Worm (Caenorhabditis elegans) whole organism, L2 larva: ENCODE results near the gene clec-186.

Source experiments
- C34F6.9 ChIP-seq: fragments of 150-350 bp; optimal IDR thresholded peaks from 2 replicates; lab custom pipeline; 2014; ENCODE audit warnings: missing biosample characterization, missing genetic modification characterization
- alr-1 ChIP-seq: fragments of 150-350 bp; optimal IDR thresholded peaks from 2 replicates; lab custom pipeline; 2014; ENCODE audit warnings: missing biosample characterization, missing genetic modification characterization
- ama-1 ChIP-seq: fragments of 150-350 bp; optimal IDR thresholded peaks from 2 replicates; lab custom pipeline; 2018; ENCODE audit warnings: inconsistent platforms
- ceh-82 ChIP-seq: fragments of 150-350 bp; optimal IDR thresholded peaks from 2 replicates; lab custom pipeline; 2014; ENCODE audit warnings: missing biosample characterization, missing genetic modification characterization
- crh-2 ChIP-seq: sonication (generic microtip); optimal IDR thresholded peaks from 2 replicates; lab custom pipeline; 2017; ENCODE audit warnings: missing biosample characterization, missing genetic modification characterization
- elt-1 ChIP-seq: fragments of 150-350 bp; optimal IDR thresholded peaks from 2 replicates; lab custom pipeline; 2014; ENCODE audit warnings: missing biosample characterization, missing genetic modification characterization
- elt-3 ChIP-seq: sonication (generic microtip); optimal IDR thresholded peaks from 2 replicates; lab custom pipeline; 2017; ENCODE audit warnings: missing biosample characterization, missing genetic modification characterization
- fos-1 ChIP-seq: fragments of 150-350 bp; optimal IDR thresholded peaks from 2 replicates; lab custom pipeline; 2014; ENCODE audit warnings: missing biosample characterization, missing genetic modification characterization
- gmeb-1 ChIP-seq: fragments of 150-350 bp; optimal IDR thresholded peaks from 2 replicates; lab custom pipeline; 2014; ENCODE audit warnings: missing biosample characterization, missing genetic modification characterization
- lin-39 ChIP-seq: fragments of 150-350 bp; optimal IDR thresholded peaks from 2 replicates; lab custom pipeline; 2014; ENCODE audit warnings: missing biosample characterization, missing genetic modification reagents, missing genetic modification characterization
- lsy-2 ChIP-seq, 2 experiments: fragments of 150-350 bp in 1 of 2; sonication (generic microtip) in 1 of 2; optimal IDR thresholded peaks; 2 replicates each; lab custom pipeline; 2014 to 2017; ENCODE audit warnings: missing biosample characterization in 2 of 2, missing genetic modification characterization in 2 of 2
- mab-5 ChIP-seq: fragments of 150-350 bp; optimal IDR thresholded peaks from 2 replicates; lab custom pipeline; 2014; ENCODE audit warnings: missing biosample characterization, missing genetic modification characterization
- mbf-1 ChIP-seq: sonication (generic microtip); optimal IDR thresholded peaks from 2 replicates; lab custom pipeline; 2017; ENCODE audit warnings: missing biosample characterization, missing genetic modification characterization
- nhr-10 ChIP-seq: sonication (generic microtip); optimal IDR thresholded peaks from 2 replicates; lab custom pipeline; 2017; ENCODE audit warnings: missing biosample characterization, missing genetic modification characterization
- nhr-12 ChIP-seq: fragments of 150-350 bp; optimal IDR thresholded peaks from 2 replicates; lab custom pipeline; 2014; ENCODE audit warnings: missing biosample characterization, missing genetic modification characterization
- nhr-129 ChIP-seq: fragments of 150-350 bp; optimal IDR thresholded peaks from 2 replicates; lab custom pipeline; 2014; ENCODE audit warnings: missing biosample characterization, missing genetic modification characterization
- nhr-21 ChIP-seq: fragments of 150-350 bp; optimal IDR thresholded peaks from 2 replicates; lab custom pipeline; 2014; ENCODE audit warnings: missing biosample characterization, missing genetic modification characterization
- nhr-23 ChIP-seq: fragments of 150-350 bp; optimal IDR thresholded peaks from 2 replicates; lab custom pipeline; 2014; ENCODE audit warnings: missing biosample characterization, missing genetic modification reagents, missing genetic modification characterization
- nhr-237 ChIP-seq: fragments of 150-350 bp; optimal IDR thresholded peaks from 2 replicates; lab custom pipeline; 2014; ENCODE audit warnings: missing biosample characterization, missing genetic modification characterization
- nhr-25 ChIP-seq: fragments of 150-350 bp; sonication (generic microtip); optimal IDR thresholded peaks from 3 replicates; lab custom pipeline; 2014; ENCODE audit warnings: missing biosample characterization, missing genetic modification characterization
- nhr-77 ChIP-seq: fragments of 150-350 bp; optimal IDR thresholded peaks from 2 replicates; lab custom pipeline; 2014; ENCODE audit warnings: missing biosample characterization, missing genetic modification characterization
- peb-1 ChIP-seq: fragments of 150-350 bp; optimal IDR thresholded peaks from 2 replicates; lab custom pipeline; 2014; ENCODE audit warnings: missing biosample characterization, missing genetic modification characterization
- skn-1 ChIP-seq: sonication (generic microtip); optimal IDR thresholded peaks from 2 replicates; lab custom pipeline; 2017; ENCODE audit warnings: missing biosample characterization, missing genetic modification characterization
- sma-3 ChIP-seq: sonication (generic microtip); optimal IDR thresholded peaks from 2 replicates; lab custom pipeline; 2016; ENCODE audit warnings: missing genetic modification reagents, missing genetic modification characterization, missing compliant biosample characterization
- sma-9 ChIP-seq, 2 experiments: fragments of 150-350 bp in 1 of 2; sonication (generic microtip) in 1 of 2; optimal IDR thresholded peaks; 2 replicates each; lab custom pipeline; 2014 to 2016; ENCODE audit warnings: missing genetic modification characterization in 2 of 2, mild to moderate bottlenecking in 1 of 2, missing biosample characterization in 1 of 2, missing compliant biosample characterization in 1 of 2, missing genetic modification reagents in 1 of 2, moderate library complexity in 1 of 2
- unc-39 ChIP-seq: fragments of 150-350 bp; optimal IDR thresholded peaks from 2 replicates; lab custom pipeline; 2014; ENCODE audit warnings: missing biosample characterization, missing genetic modification characterization
- unc-55 ChIP-seq: fragments of 150-350 bp; sonication (generic microtip); optimal IDR thresholded peaks from 3 replicates; lab custom pipeline; 2014; ENCODE audit warnings: missing biosample characterization, missing genetic modification reagents, missing genetic modification characterization
- unc-62 ChIP-seq: fragments of 150-350 bp; optimal IDR thresholded peaks from 2 replicates; lab custom pipeline; 2014; ENCODE audit warnings: missing biosample characterization, missing genetic modification reagents, missing genetic modification characterization
- zag-1 ChIP-seq: fragments of 150-350 bp; optimal IDR thresholded peaks from 2 replicates; lab custom pipeline; 2014; ENCODE audit warnings: missing biosample characterization, missing genetic modification characterization
- ztf-1 ChIP-seq: fragments of 200-800 bp; sonication (Bioruptor generic); conservative IDR thresholded peaks from 2 replicates; pipeline ENCODE4 v1.3.6; 2022; ENCODE audit warnings: missing genetic modification characterization, missing compliant biosample characterization
- ztf-11 ChIP-seq: sonication (generic microtip); optimal IDR thresholded peaks from 2 replicates; lab custom pipeline; 2017; ENCODE audit warnings: missing biosample characterization, missing genetic modification characterization
- ztf-4 ChIP-seq: fragments of 150-350 bp; optimal IDR thresholded peaks from 2 replicates; lab custom pipeline; 2014; ENCODE audit warnings: missing biosample characterization, missing genetic modification characterization

The clec-186 gene

ce11 chrIV:12849030-12849560, 16.8 kb upstream of the clec-186 start, which contains the start of gene srf-3:
TSS of gene srf-3 (plus strand) at chrIV:12849510.
- TF ChIP-seq lsy-2 (tag; optimal IDR thresholded peaks at IDR 0.05; lab: Kevin White, UChicago) (peak in 1 of 2 experiments; percentile 2), crh-2 (tag; lab: Kevin White, UChicago) (peak; percentile 63), ztf-4 (tag; lab: Kevin White, UChicago) (no peak), elt-3 (no peak), unc-55 (GFP tag; lab: Kevin White, UChicago) (peak; percentile 24), zag-1 (tag; lab: Kevin White, UChicago) (no peak), fos-1 (tag; lab: Kevin White, UChicago) (no peak), C34F6.9 (tag; lab: Kevin White, UChicago) (peak; percentile 34), nhr-77 (tag; lab: Kevin White, UChicago) (no peak), nhr-25 (tag; lab: Kevin White, UChicago) (peak; percentile 20), ama-1 (lab: Kevin White, UChicago) (no peak)

DNA sequence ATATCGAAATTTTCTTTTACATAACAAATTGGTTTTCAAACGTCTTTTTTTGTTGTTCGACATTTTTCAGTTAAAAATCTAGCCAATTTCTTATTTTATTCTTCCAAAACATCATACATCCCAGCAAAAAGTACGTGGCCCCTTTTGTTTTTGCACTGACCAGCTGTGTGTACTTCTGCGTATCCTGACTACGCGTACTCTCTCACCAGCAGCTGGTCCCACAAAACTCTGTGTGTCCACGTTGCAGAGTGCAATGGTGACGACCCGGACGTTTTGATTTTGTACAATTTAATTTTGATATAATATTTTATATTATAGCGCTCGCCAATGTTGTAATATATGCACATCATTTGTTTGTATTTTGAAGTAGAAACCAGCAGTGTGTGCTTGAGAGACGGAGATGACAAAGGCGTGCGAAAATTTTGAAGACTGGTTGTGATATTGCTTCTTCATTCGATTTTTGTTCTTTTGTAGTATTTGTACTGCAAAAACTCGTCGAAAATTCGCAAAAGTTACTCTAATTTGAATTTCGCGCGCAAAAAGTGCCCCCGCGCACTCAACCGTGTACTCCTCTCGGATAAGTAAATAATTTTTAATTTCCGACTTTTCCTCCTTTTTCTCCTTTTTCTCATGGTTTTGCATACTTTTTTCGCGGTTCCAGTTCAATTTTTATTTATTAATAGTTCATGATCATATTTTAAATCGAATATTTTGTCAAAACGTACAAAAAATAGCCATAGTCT, 11.4 kb upstream of the clec-186 start:
- TF ChIP-seq gmeb-1 (tag; lab: Kevin White, UChicago) (peak; percentile 5), ceh-82 (no peak), mab-5 (no peak), nhr-10 (no peak), C34F6.9 (tag; lab: Kevin White, UChicago) (peak; percentile 5), skn-1 (no peak)
- TF ChIP-seq, all 48 proteins: peak for 2

DNA sequence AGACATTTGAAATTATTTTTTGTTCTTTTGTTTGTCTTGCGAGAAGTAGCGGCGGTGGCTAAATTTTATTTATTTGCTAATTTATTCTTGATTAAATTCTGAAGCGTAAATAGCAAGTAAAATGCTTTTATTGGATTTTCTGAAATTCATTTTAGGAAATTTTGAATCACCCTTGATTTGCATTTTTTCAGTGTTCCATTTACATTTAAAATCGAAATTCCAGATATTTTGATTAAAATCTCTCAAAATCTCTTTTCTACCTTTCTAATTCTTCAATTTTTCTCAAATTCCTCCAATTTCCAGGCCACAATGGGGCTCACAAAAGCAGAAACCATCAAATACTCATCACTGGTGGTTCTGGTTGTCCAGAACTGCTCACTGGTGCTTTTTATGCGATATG, 10.7 kb upstream of the clec-186 start, which contains the start of gene nstp-5:
TSS of gene nstp-5 (plus strand) at position 301 of the 400 bp plus-strand sequence.
- TF ChIP-seq mbf-1 = no peak
- TF ChIP-seq ztf-11 = no peak
- TF ChIP-seq unc-39 = no peak
- TF ChIP-seq nhr-77 (tag; lab: Kevin White, UChicago) = no peak
- TF ChIP-seq unc-62 (GFP tag; lab: Kevin White, UChicago) = no peak
- TF ChIP-seq peb-1 (tag; lab: Kevin White, UChicago) = no peak
- no peak for TF ChIP-seq elt-1 (tag; lab: Kevin White, UChicago)
- no peak for TF ChIP-seq nhr-237
- no peak for TF ChIP-seq nhr-23
- no peak for TF ChIP-seq sma-9 (GFP tag; optimal IDR thresholded peaks at IDR 0.05; lab: Kevin White, UChicago)
- no peak for TF ChIP-seq sma-9 (tag; optimal IDR thresholded peaks at IDR 0.05; lab: Kevin White, UChicago)
- TF ChIP-seq skn-1 = no peak
- TF ChIP-seq alr-1 (tag; lab: Kevin White, UChicago) = no peak
- TF ChIP-seq lsy-2 (tag; optimal IDR thresholded peaks at IDR 0.05; lab: Kevin White, UChicago) = no peak
- TF ChIP-seq zag-1 (tag; lab: Kevin White, UChicago) = no peak
- no peak for TF ChIP-seq ztf-4 (tag; lab: Kevin White, UChicago)
- no peak for TF ChIP-seq mab-5

DNA sequence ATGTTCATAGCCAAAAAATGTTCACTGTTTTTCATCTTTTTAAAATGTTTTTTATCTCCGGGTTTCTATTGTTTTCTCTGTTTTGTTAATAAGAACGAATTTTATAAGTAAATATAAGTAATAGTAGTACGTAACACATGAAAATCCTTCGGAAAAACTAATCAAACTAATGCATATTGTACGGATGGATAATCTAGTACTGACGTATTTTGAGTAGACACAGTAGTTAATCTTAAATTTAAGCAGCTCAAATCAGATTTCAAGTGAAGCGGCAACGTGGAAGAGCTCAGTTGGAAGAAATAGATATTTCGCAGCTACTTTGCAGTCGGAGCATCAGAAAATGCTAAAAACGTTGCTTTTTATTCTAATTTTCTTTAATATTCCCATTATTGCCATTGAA, 6.1 kb upstream of the clec-186 start, which contains the start of gene gcy-18:
TSS of gene gcy-18 (plus strand) at position 301 of the 400 bp plus-strand sequence.
- TF ChIP-seq nhr-77 (tag; lab: Kevin White, UChicago) (no peak), unc-62 (GFP tag; lab: Kevin White, UChicago) (no peak), gmeb-1 (tag; lab: Kevin White, UChicago) (no peak), nhr-23 (no peak), nhr-129 (tag; lab: Kevin White, UChicago) (no peak), lsy-2 (tag; optimal IDR thresholded peaks at IDR 0.05; lab: Kevin White, UChicago) (no peak), elt-3 (no peak), unc-55 (GFP tag; lab: Kevin White, UChicago) (no peak), peb-1 (tag; lab: Kevin White, UChicago) (no peak), nhr-10 (no peak), nhr-21 (tag; lab: Kevin White, UChicago) (no peak), lin-39 (tag; lab: Kevin White, UChicago) (no peak), nhr-237 (no peak), C34F6.9 (tag; lab: Kevin White, UChicago) (no peak), ztf-1 (GFP tag; lab: Robert Waterston, UW) (no peak), mbf-1 (no peak), mab-5 (no peak), sma-3 (GFP tag; lab: Kevin White, UChicago) (no peak), nhr-12 (tag; lab: Kevin White, UChicago) (no peak)

DNA sequence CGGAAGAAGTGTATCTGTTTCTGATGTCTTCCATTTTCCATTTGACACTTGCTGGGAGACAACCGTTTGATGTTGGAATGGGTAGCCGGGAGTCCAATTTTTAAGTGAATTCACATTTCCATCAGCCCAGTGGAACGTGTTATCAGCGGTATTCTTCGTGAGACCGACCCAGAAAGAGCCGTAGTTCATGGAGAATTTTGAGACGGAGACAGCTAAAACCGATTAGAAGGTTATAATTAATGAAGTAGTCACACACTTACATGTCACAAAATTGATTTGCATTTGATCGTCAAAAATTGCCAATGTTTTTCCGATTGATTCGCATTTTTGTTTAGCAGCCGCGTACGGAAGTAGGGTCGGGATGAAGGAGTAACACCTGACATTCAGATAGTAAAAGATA, 3.5 kb downstream of the clec-186 start:
- TF ChIP-seq zag-1 (tag; lab: Kevin White, UChicago) (no peak), elt-1 (tag; lab: Kevin White, UChicago) (no peak)
